Worm (Caenorhabditis elegans): ENCODE results near the gene acl-7.

DNA sequence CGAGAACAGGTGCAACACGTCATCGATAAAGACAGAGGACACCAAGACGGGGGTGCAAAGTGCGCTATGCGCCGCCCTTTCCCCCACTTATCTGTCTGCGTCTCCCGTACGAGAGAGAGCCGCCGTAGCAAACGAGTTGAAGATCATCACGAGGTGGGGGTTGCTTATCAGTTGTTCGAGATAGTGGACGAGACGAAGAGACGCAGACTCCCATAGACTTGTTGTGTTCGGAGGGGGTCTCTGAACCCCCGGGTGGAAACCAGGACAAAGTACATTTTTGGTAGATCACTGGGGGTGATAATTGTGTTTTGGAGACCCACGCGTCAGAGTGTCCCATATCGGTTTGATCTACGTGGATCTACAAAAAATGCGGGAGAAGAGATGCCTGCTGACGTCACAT lies 17.4 kb downstream of the acl-7 start:
- TF ChIP-seq fkh-10 (GFP tag; optimal IDR thresholded peaks at IDR 0.05) (no peak), nhr-76 (tag; optimal IDR thresholded peaks at IDR 0.05) (no peak), unc-62 (GFP tag; optimal IDR thresholded peaks at IDR 0.05) (no peak), aly-2 (tag; optimal IDR thresholded peaks at IDR 0.05) (no peak), snpc-4 (tag; optimal IDR thresholded peaks at IDR 0.05) (peak; percentile 59), lin-35 (GFP tag; optimal IDR thresholded peaks at IDR 0.05) (peak; percentile 62 to 85), hlh-17 (GFP tag; optimal IDR thresholded peaks at IDR 0.05; ENCODE audit: borderline replicate concordance) (no peak)
